Worm (Caenorhabditis elegans) whole organism, mixed stage, embryonic: ENCODE data around the gene cutl-18.

Experiments
- blmp-1 ChIP-seq: fragments of 150-350 bp; optimal IDR thresholded peaks from 2 replicates; lab custom pipeline; 2014; ENCODE audit warnings: missing biosample characterization, missing genetic modification characterization
- ceh-39 ChIP-seq: fragments of 150-350 bp; optimal IDR thresholded peaks from 2 replicates; lab custom pipeline; 2014; ENCODE audit warnings: missing biosample characterization, missing genetic modification characterization
- drap-1 ChIP-seq: fragments of 200-800 bp; sonication (Bioruptor generic); optimal IDR thresholded peaks from 3 replicates; lab custom pipeline; 2018; ENCODE audit warnings: mild to moderate bottlenecking, missing genetic modification characterization, missing compliant biosample characterization
- elt-1 ChIP-seq: sonication (generic microtip); optimal IDR thresholded peaks from 2 replicates; lab custom pipeline; 2017; ENCODE audit warnings: missing genetic modification characterization, mild to moderate bottlenecking, missing compliant biosample characterization, antibody characterized with exemption, moderate library complexity, borderline replicate concordance; ENCODE audit not compliant: insufficient read depth
- elt-3 ChIP-seq: fragments of 150-350 bp; optimal IDR thresholded peaks from 2 replicates; lab custom pipeline; 2014; ENCODE audit warnings: missing biosample characterization, missing genetic modification characterization
- lsy-2 ChIP-seq: fragments of 150-350 bp; optimal IDR thresholded peaks from 2 replicates; lab custom pipeline; 2014; ENCODE audit warnings: missing biosample characterization, missing genetic modification characterization
- mab-5 ChIP-seq: fragments of 150-350 bp; optimal IDR thresholded peaks from 2 replicates; lab custom pipeline; 2014; ENCODE audit warnings: missing biosample characterization, missing genetic modification characterization
- mep-1 ChIP-seq: fragments of 150-350 bp; optimal IDR thresholded peaks from 2 replicates; lab custom pipeline; 2017; ENCODE audit warnings: missing biosample characterization, missing genetic modification reagents, missing genetic modification characterization, inconsistent platforms
- mls-2 ChIP-seq: sonication (generic microtip); optimal IDR thresholded peaks from 2 replicates; lab custom pipeline; 2016; ENCODE audit warnings: mild to moderate bottlenecking, missing genetic modification characterization, moderate library complexity, missing compliant biosample characterization
- nhr-12 ChIP-seq: fragments of 150-350 bp; optimal IDR thresholded peaks from 2 replicates; lab custom pipeline; 2014; ENCODE audit warnings: missing biosample characterization, missing genetic modification characterization
- nhr-76 ChIP-seq: sonication (generic microtip); optimal IDR thresholded peaks from 2 replicates; lab custom pipeline; 2017; ENCODE audit warnings: missing biosample characterization, missing genetic modification characterization
- pha-4 ChIP-seq: fragments of 150-350 bp; optimal IDR thresholded peaks from 2 replicates; lab custom pipeline; 2018; ENCODE audit warnings: missing biosample characterization, missing genetic modification reagents, missing genetic modification characterization
- snpc-4 ChIP-seq: fragments of 150-350 bp; optimal IDR thresholded peaks from 2 replicates; lab custom pipeline; 2014; ENCODE audit warnings: missing biosample characterization, missing genetic modification characterization
- sptf-1 ChIP-seq: sonication (generic microtip); optimal IDR thresholded peaks from 2 replicates; lab custom pipeline; 2017; ENCODE audit warnings: mild to moderate bottlenecking, missing genetic modification characterization, moderate library complexity, missing compliant biosample characterization

DNA sequence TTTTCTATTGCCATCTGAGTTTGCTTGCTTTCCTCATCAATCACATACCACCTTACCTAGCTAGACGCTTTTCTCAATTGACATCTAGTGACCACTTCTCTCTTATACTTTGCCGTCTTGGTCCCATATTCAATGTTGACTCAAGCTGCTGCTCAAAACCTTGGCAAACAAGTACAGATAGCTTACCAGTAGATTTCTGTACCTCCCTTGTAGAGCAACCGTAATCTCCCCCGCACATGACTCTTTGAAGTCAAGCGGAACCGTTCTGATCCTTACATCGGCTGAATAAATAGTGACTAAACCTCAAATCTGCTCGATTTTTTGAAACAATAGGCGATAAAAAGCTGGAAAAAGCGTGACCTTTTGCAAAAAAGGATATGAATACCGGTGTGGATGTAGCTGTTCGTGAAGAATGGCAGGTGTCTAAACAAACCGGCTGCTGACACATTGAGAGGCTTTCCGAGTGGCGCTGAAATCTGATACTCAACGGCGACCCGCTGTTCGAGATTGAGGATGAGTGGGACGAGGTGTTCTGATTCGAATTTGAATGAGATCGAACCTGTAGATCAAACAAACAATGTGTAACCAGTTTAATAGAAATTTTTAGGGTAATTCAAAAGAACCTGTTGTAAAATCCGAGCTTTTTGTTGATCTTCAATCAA lies 19.2 kb upstream of the cutl-18 start:
- no peak for TF ChIP-seq sptf-1
- TF ChIP-seq mep-1 (tag; lab: Kevin White, UChicago), result no peak
- no peak for TF ChIP-seq elt-3 (tag; lab: Kevin White, UChicago)
- TF ChIP-seq mls-2 (tag; lab: Kevin White, UChicago), result no peak
- no peak for TF ChIP-seq lsy-2 (tag; lab: Kevin White, UChicago)
- TF ChIP-seq drap-1 (GFP tag; lab: Kevin White, UChicago), result no peak
- TF ChIP-seq mab-5 (tag; lab: Kevin White, UChicago), result no peak
- no peak for TF ChIP-seq ceh-39 (tag; lab: Kevin White, UChicago)
- no peak for TF ChIP-seq elt-1
- peak; percentile 4 for TF ChIP-seq pha-4 (tag; lab: Kevin White, UChicago)
- no peak for TF ChIP-seq nhr-76 (tag; lab: Kevin White, UChicago)
- TF ChIP-seq snpc-4, result no peak
- no peak for TF ChIP-seq blmp-1
- TF ChIP-seq nhr-12 (tag; lab: Kevin White, UChicago), result no peak
